Fruit fly (Drosophila melanogaster): ENCODE results near the gene cas.

cas gene

DNA sequence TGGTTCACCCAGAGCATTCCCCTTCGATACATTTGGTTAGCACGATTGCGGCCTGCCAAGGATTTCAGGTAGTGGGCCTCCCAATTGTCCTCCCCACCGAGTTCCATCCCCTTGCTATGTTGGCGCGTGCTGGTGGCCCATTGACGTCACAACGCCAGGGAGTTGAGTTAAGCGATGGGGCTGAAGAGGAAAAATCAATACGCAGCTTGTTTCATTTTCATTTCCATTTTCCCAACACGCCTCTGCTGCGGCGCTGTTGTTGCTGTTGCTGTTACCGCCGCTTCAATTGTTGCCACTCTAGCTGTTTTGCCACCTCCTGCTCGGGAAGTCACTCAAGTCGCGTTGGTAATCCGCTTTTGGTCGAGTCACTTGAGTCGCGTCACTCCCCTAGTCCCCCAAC lies 25.6 kb downstream of the cas start:
- TF ChIP-seq ey (GFP tag; optimal IDR thresholded peaks at IDR 0.05), result no peak
- TF ChIP-seq sage (GFP tag; optimal IDR thresholded peaks at IDR 0.05), result no peak
- no peak for TF ChIP-seq Jra (GFP tag; optimal IDR thresholded peaks at IDR 0.05)
- TF ChIP-seq pan (optimal IDR thresholded peaks at IDR 0.05), result no peak
- TF ChIP-seq N (GFP tag; optimal IDR thresholded peaks at IDR 0.05), result no peak

DNA sequence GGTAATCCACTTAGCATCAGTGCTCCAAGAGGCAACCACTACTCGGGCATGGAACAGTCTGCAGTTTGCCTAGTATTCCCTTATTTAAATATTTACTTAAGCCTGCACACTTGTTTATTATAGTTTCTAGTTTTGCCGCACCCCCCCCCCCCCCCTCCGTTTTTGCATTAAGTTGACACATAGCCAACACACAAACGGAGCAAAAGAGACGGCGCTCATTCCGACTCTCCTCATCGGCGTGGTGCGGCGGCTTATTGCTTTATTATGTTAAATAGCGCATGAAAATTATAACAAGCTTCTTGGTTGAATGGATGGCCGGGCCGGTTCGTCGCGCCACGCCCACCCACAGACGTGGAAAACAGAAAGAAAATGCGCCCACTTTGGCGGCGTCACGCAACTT lies 27.0 kb downstream of the cas start:
- peak; percentile 61 for TF ChIP-seq Dfd (GFP tag; optimal IDR thresholded peaks at IDR 0.05)
- TF ChIP-seq Sp1 (GFP tag; optimal IDR thresholded peaks at IDR 0.05), result no peak

DNA sequence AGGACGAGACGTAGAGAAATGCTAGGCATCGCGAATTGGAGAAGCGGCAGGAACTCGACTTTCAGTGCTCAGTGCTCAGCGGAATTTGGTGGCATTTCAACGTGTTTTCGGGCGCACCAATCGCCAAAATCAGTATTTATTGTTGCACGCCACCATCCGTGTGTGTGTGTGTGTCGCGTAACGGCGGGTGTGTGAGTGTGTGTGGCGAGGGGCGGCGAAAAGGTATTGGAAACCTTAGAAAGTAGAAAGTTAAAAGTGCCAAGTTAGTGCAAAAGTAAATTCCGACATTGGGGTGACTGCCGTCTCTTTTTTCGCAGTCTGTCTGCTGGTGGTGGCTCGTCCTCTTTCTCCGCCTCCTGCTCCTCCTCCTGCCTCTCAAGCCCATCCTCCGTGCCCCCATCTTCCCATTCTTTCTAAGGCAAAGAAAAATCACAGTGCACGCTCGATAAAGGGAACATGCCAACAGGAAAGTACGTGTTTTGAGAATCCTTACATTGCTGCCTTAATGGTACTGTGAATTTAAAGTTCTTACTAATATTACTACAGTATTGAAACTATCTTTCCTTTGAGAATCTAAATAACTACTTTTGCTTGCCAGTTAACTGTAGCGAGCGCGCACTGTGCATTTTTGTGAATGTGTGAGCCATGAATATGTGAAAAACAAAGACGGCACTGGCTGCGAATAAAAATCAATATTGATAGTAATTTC lies 30.4 kb downstream of the cas start:
- TF ChIP-seq Hnf4 (GFP tag; optimal IDR thresholded peaks at IDR 0.05) (peak; percentile 30), Rel (GFP tag; optimal IDR thresholded peaks at IDR 0.05) (no peak), Rel (tag; optimal IDR thresholded peaks at IDR 0.05) (no peak), lola (GFP tag; optimal IDR thresholded peaks at IDR 0.05) (no peak), OdsH (GFP tag; optimal IDR thresholded peaks at IDR 0.05) (peak; percentile 30), h (GFP tag; optimal IDR thresholded peaks at IDR 0.05) (peak; percentile 51), CG32264 (GFP tag; optimal IDR thresholded peaks at IDR 0.05) (no peak), GATAd (GFP tag; optimal IDR thresholded peaks at IDR 0.05) (no peak), usp (GFP tag; optimal IDR thresholded peaks at IDR 0.05) (no peak), Sp1 (GFP tag; optimal IDR thresholded peaks at IDR 0.05) (peak; percentile 16), Hr83 (GFP tag; optimal IDR thresholded peaks at IDR 0.05; ENCODE audit: poor library complexity, severe bottlenecking) (no peak), dl (GFP tag; optimal IDR thresholded peaks at IDR 0.05; ENCODE audit: insufficient read depth in 1 of 2, partially characterized antibody in 2 of 2) (no peak), dmrt93B (GFP tag; optimal IDR thresholded peaks at IDR 0.05) (no peak), woc (GFP tag; optimal IDR thresholded peaks at IDR 0.05) (peak; percentile 51), brk (GFP tag; optimal IDR thresholded peaks at IDR 0.05) (no peak), rgr (GFP tag; optimal IDR thresholded peaks at IDR 0.05) (peak; percentile 46), Vsx2 (GFP tag; optimal IDR thresholded peaks at IDR 0.05; ENCODE audit: partially characterized antibody) (no peak), Abd-B (GFP tag; optimal IDR thresholded peaks at IDR 0.05) (no peak), fru (GFP tag; optimal IDR thresholded peaks at IDR 0.05) (peak; percentile 67), Dfd (GFP tag; optimal IDR thresholded peaks at IDR 0.05) (no peak), Dif (GFP tag; optimal IDR thresholded peaks at IDR 0.05; ENCODE audit: partially characterized antibody) (no peak), N (GFP tag; optimal IDR thresholded peaks at IDR 0.05) (no peak), CG9705 (GFP tag; optimal IDR thresholded peaks at IDR 0.05) (no peak), foxo (GFP tag; optimal IDR thresholded peaks at IDR 0.05) (peak in 1 of 2 experiments; percentile 63), sv (GFP tag; optimal IDR thresholded peaks at IDR 0.05) (no peak), tai (GFP tag; optimal IDR thresholded peaks at IDR 0.05) (no peak), br (GFP tag; optimal IDR thresholded peaks at IDR 0.05) (peak; percentile 40), sage (GFP tag; optimal IDR thresholded peaks at IDR 0.05) (no peak), ey (GFP tag; optimal IDR thresholded peaks at IDR 0.05) (peak; percentile 36), Jra (GFP tag; optimal IDR thresholded peaks at IDR 0.05) (no peak), psq (GFP tag; optimal IDR thresholded peaks at IDR 0.05) (no peak), jim (GFP tag; optimal IDR thresholded peaks at IDR 0.05) (no peak), Myc (optimal IDR thresholded peaks at IDR 0.05) (no peak), dsf (GFP tag; optimal IDR thresholded peaks at IDR 0.05; ENCODE audit: borderline replicate concordance) (no peak), pan (optimal IDR thresholded peaks at IDR 0.05) (no peak), HLH106 (tag; optimal IDR thresholded peaks at IDR 0.05) (peak; percentile 51), CrebA (GFP tag; optimal IDR thresholded peaks at IDR 0.05; ENCODE audit: borderline replicate concordance) (no peak), Mio (GFP tag; optimal IDR thresholded peaks at IDR 0.05) (no peak), Hr78 (GFP tag; optimal IDR thresholded peaks at IDR 0.05) (no peak)

All from whole organism, wandering third instar larva.